Worm (Caenorhabditis elegans) whole organism, late embryonic: ENCODE data around the gene ilys-5.

Experiments
- nfya-1 ChIP-seq: sonication (generic microtip); optimal IDR thresholded peaks from 2 replicates; lab custom pipeline; 2017; ENCODE audit warnings: missing genetic modification characterization, mild to moderate bottlenecking, missing compliant biosample characterization, antibody characterized with exemption, moderate library complexity
- sox-2 ChIP-seq: fragments of 200-800 bp; sonication (Bioruptor generic); IDR thresholded peaks from 2 replicates; pipeline ENCODE4 v1.3.6; 2022; ENCODE audit warnings: missing genetic modification reagents, missing genetic modification characterization, missing compliant biosample characterization

- no peak for TF ChIP-seq nfya-1 (tag; lab: Kevin White, UChicago)
- no peak for TF ChIP-seq sox-2
Observed at ce11 chrX:6575992-6576391, 39.4 kb upstream of the ilys-5 start.
